Fruit fly (Drosophila melanogaster) whole organism, wandering third instar larva: Measurements from ENCODE around the gene CG42327.

Experiments
- GATAd ChIP-seq: sonication (Bioruptor generic); optimal IDR thresholded peaks from 2 replicates; lab custom pipeline; 2016; ENCODE audit warnings: missing biosample characterization, missing genetic modification characterization
- HLH106 ChIP-seq: fragments of 200-800 bp; optimal IDR thresholded peaks from 3 replicates; lab custom pipeline; 2019; ENCODE audit warnings: missing biosample characterization, mild to moderate bottlenecking, missing genetic modification characterization, moderate library complexity
- Hnf4 ChIP-seq: fragments of 200-800 bp; sonication (Bioruptor generic); optimal IDR thresholded peaks from 2 replicates; lab custom pipeline; 2016; ENCODE audit warnings: missing biosample characterization, mild to moderate bottlenecking, missing genetic modification characterization
- Hr78 ChIP-seq: fragments of >200 bp; optimal IDR thresholded peaks from 2 replicates; lab custom pipeline; 2017; ENCODE audit warnings: missing biosample characterization, missing genetic modification characterization
- Hr83 ChIP-seq: fragments of 200-300 bp; sonication (Bioruptor generic); optimal IDR thresholded peaks from 2 replicates; lab custom pipeline; 2016; ENCODE audit warnings: missing biosample characterization, mild to moderate bottlenecking, missing genetic modification characterization, moderate library complexity; ENCODE audit not compliant: poor library complexity, severe bottlenecking
- Mio ChIP-seq: sonication (Bioruptor generic); optimal IDR thresholded peaks from 2 replicates; lab custom pipeline; 2016; ENCODE audit warnings: missing biosample characterization, missing genetic modification characterization
- Myc ChIP-seq: fragments of >200 bp; optimal IDR thresholded peaks from 2 replicates; lab custom pipeline; 2017
- N ChIP-seq: fragments of >200 bp; optimal IDR thresholded peaks from 2 replicates; lab custom pipeline; 2018; ENCODE audit warnings: missing biosample characterization, missing external identifiers, missing genetic modification characterization
- OdsH ChIP-seq: fragments of 200-800 bp; sonication (Bioruptor generic); optimal IDR thresholded peaks from 2 replicates; lab custom pipeline; 2016; ENCODE audit warnings: missing biosample characterization, mild to moderate bottlenecking, missing genetic modification characterization
- Rel ChIP-seq, 2 experiments: fragments of 200-800 bp; sonication (Bioruptor generic) in 1 of 2; optimal IDR thresholded peaks; 2 replicates in 1 of 2; 3 replicates in 1 of 2; lab custom pipeline; 2016 to 2019; ENCODE audit warnings: mild to moderate bottlenecking in 2 of 2, missing biosample characterization in 2 of 2, missing genetic modification characterization in 2 of 2, moderate library complexity in 1 of 2
- Sp1 ChIP-seq: fragments of 200-800 bp; sonication (Bioruptor generic); optimal IDR thresholded peaks from 3 replicates; lab custom pipeline; 2019; ENCODE audit warnings: missing biosample characterization, mild to moderate bottlenecking, missing genetic modification characterization, moderate library complexity
- Vsx2 ChIP-seq: fragments of 200-300, 225-300 bp; sonication (Bioruptor generic); optimal IDR thresholded peaks from 2 replicates; lab custom pipeline; 2018; ENCODE audit warnings: missing biosample characterization, missing genetic modification characterization; ENCODE audit not compliant: partially characterized antibody
- br ChIP-seq: fragments of 200-800 bp; sonication (Bioruptor generic); optimal IDR thresholded peaks from 2 replicates; lab custom pipeline; 2016; ENCODE audit warnings: missing biosample characterization, missing genetic modification characterization
- brk ChIP-seq: fragments of 200-800 bp; sonication (Bioruptor generic); optimal IDR thresholded peaks from 2 replicates; lab custom pipeline; 2016; ENCODE audit warnings: missing biosample characterization, mild to moderate bottlenecking, missing genetic modification characterization
- dl ChIP-seq, 2 experiments: fragments of 175-275, 200-275 bp in 1 of 2; fragments of 200-275 bp in 1 of 2; sonication (Bioruptor generic); optimal IDR thresholded peaks; lab custom pipeline; 2018; ENCODE audit warnings: mild to moderate bottlenecking in 2 of 2, missing biosample characterization in 2 of 2, missing genetic modification characterization in 2 of 2, moderate library complexity in 2 of 2; ENCODE audit not compliant: partially characterized antibody in 2 of 2, insufficient read depth in 1 of 2
- dsf ChIP-seq: sonication (Bioruptor generic); optimal IDR thresholded peaks from 2 replicates; lab custom pipeline; 2016; ENCODE audit warnings: missing biosample characterization, missing genetic modification characterization, borderline replicate concordance
- ey ChIP-seq: fragments of 200-800 bp; sonication (Bioruptor generic); optimal IDR thresholded peaks from 2 replicates; lab custom pipeline; 2016; ENCODE audit warnings: missing biosample characterization, missing genetic modification characterization
- foxo ChIP-seq, 2 experiments: fragments of 200-800 bp; sonication (Bioruptor generic); optimal IDR thresholded peaks; 2 replicates in 1 of 2; 3 replicates in 1 of 2; lab custom pipeline; 2016 to 2017; ENCODE audit warnings: missing biosample characterization in 2 of 2, missing genetic modification characterization in 2 of 2
- fru ChIP-seq: fragments of 200-800 bp; sonication (Bioruptor generic); optimal IDR thresholded peaks from 3 replicates; lab custom pipeline; 2016; ENCODE audit warnings: missing biosample characterization, mild to moderate bottlenecking, missing genetic modification characterization
- jim ChIP-seq: fragments of 175-275, 200-325 bp; sonication (Bioruptor generic); optimal IDR thresholded peaks from 2 replicates; lab custom pipeline; 2016; ENCODE audit warnings: missing biosample characterization, mild to moderate bottlenecking, missing genetic modification characterization
- lola ChIP-seq: fragments of >200 bp; optimal IDR thresholded peaks from 2 replicates; lab custom pipeline; 2017; ENCODE audit warnings: missing biosample characterization, missing genetic modification characterization
- pan ChIP-seq: fragments of >200 bp; optimal IDR thresholded peaks from 2 replicates; lab custom pipeline; 2017
- psq ChIP-seq: fragments of 200-800 bp; sonication (Bioruptor generic); optimal IDR thresholded peaks from 3 replicates; lab custom pipeline; 2017; ENCODE audit warnings: missing biosample characterization, mild to moderate bottlenecking, missing genetic modification characterization, moderate library complexity
- rgr ChIP-seq: fragments of 200-800 bp; sonication (Bioruptor generic); optimal IDR thresholded peaks from 3 replicates; lab custom pipeline; 2016; ENCODE audit warnings: missing biosample characterization, mild to moderate bottlenecking, missing genetic modification characterization
- sage ChIP-seq: fragments of 200-800 bp; sonication (Bioruptor generic); optimal IDR thresholded peaks from 2 replicates; lab custom pipeline; 2016; ENCODE audit warnings: missing biosample characterization, mild to moderate bottlenecking, missing genetic modification characterization
- sv ChIP-seq: fragments of 200-800 bp; sonication (Bioruptor generic); optimal IDR thresholded peaks from 3 replicates; lab custom pipeline; 2016; ENCODE audit warnings: missing biosample characterization, missing genetic modification characterization
- tai ChIP-seq: sonication (Bioruptor generic); optimal IDR thresholded peaks from 2 replicates; lab custom pipeline; 2016; ENCODE audit warnings: missing biosample characterization, missing genetic modification characterization
- woc ChIP-seq: sonication (Bioruptor generic); optimal IDR thresholded peaks from 2 replicates; lab custom pipeline; 2016; ENCODE audit warnings: missing biosample characterization, mild to moderate bottlenecking, missing genetic modification characterization

Gene CG42327

DNA sequence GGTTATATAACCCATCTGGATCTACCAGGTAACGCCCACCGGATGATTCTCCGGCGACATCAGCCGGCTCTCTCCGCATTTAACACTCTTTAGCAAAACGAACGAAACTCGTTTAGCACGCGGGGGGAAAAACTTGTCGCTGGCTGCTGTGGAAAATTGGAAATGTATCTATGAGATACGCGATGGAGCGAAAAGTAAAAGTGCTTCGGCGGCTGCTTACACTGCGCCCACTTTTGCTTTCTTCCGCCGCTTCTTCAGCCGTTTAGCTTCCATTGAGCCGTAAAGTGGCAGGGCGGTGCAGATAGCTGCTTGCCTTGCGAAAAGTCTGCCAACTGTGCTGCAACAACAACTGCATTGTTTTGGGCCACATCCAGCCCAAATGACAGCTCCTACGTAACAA, 5.2 kb downstream of the CG42327 start:
- TF ChIP-seq dl (GFP tag; optimal IDR thresholded peaks at IDR 0.05; lab: Kevin White, UChicago; ENCODE audit: insufficient read depth in 1 of 2, partially characterized antibody in 2 of 2), result no peak
- no peak for TF ChIP-seq tai (GFP tag; lab: Kevin White, UChicago)
- TF ChIP-seq dsf (GFP tag; lab: Kevin White, UChicago), result no peak
- no peak for TF ChIP-seq Hr83
- no peak for TF ChIP-seq Mio (GFP tag; lab: Kevin White, UChicago)
- no peak for TF ChIP-seq Hr78 (GFP tag; lab: Kevin White, UChicago)
- no peak for TF ChIP-seq br
- TF ChIP-seq Vsx2 (GFP tag; lab: Kevin White, UChicago), result no peak
- TF ChIP-seq Myc, result no peak
- TF ChIP-seq Sp1, result no peak
- no peak for TF ChIP-seq woc (GFP tag; lab: Kevin White, UChicago)

DNA sequence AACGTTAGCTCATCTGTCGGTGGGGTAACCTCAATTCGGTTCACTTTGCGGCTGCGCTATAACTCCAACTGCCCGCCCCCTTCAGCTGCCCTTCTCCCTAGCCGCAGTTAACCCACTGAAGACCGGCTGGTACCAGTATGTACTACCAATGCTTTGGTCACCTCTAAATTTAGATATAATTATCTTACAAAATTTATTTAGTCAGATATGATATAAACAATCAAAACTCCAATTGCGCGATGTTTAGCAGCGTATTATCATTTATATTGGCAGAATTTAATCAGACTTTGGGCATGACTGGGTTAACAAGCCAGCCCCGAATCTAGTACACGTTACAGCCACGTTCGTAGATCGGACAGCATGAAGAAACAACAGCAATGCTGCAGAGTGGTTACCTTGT, 5.8 kb downstream of the CG42327 start:
- TF ChIP-seq GATAd (GFP tag; lab: Kevin White, UChicago) (no peak), fru (GFP tag; lab: Kevin White, UChicago) (peak; percentile 0)
- TF ChIP-seq, all 38 proteins: peak for 1

DNA sequence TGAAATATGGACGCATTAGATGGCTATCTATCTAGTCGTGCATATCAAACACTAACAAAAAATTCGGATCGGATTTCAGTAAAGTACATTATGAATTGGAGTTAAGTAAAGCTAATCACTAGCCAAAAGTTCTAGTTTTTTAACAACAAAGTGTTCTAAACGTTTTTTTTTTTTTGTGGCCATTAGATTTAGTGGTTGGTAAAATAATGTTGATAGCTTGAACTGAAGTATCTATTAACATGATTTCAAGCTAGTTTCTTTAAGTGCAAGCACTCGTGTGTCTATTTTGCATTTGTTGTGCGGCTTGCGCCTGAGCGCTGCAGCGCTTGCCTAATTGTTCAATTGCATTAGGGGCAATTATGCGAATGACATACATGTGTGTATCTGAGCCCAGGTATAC, 6.7 kb downstream of the CG42327 start:
- TF ChIP-seq pan (lab: Kevin White, UChicago) (no peak), Mio (GFP tag; lab: Kevin White, UChicago) (no peak), Vsx2 (GFP tag; lab: Kevin White, UChicago) (no peak), ey (no peak), br (no peak), OdsH (GFP tag; lab: Kevin White, UChicago) (no peak), Myc (no peak), dl (GFP tag; optimal IDR thresholded peaks at IDR 0.05; lab: Kevin White, UChicago; ENCODE audit: insufficient read depth in 1 of 2, partially characterized antibody in 2 of 2) (no peak), foxo (GFP tag; optimal IDR thresholded peaks at IDR 0.05; lab: Kevin White, UChicago) (no peak), Hnf4 (GFP tag; lab: Kevin White, UChicago) (no peak), jim (GFP tag; lab: Kevin White, UChicago) (no peak), sv (GFP tag; lab: Kevin White, UChicago) (no peak), tai (GFP tag; lab: Kevin White, UChicago) (no peak)

DNA sequence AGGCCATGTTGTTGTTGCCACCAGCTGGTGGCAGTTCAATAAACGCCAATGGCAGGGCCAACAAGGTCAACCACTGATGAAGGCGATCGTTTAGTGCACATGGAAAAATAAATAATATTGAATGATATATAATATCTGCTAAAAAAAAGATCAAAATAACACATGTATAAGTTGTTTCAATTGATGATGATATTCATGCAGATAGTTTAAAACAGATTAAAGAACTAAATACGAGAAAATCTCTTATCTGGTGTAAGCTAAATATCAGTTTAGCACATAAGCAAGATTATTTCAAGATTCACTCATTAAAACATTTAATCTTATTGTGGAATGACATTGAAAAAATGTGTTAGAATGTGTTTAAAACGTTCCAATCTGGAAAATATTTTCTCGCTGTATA, 7.5 kb downstream of the CG42327 start:
- TF ChIP-seq Sp1 (no peak), Vsx2 (GFP tag; lab: Kevin White, UChicago) (no peak), psq (no peak), HLH106 (tag; lab: Kevin White, UChicago) (no peak), Rel (GFP tag; optimal IDR thresholded peaks at IDR 0.05; lab: Kevin White, UChicago) (no peak), Rel (tag; optimal IDR thresholded peaks at IDR 0.05; lab: Kevin White, UChicago) (no peak), Myc (no peak), OdsH (GFP tag; lab: Kevin White, UChicago) (peak; percentile 19), Mio (GFP tag; lab: Kevin White, UChicago) (no peak), sage (GFP tag; lab: Kevin White, UChicago) (no peak), foxo (GFP tag; optimal IDR thresholded peaks at IDR 0.05; lab: Kevin White, UChicago) (peak in 1 of 2 experiments; percentile 5), dsf (GFP tag; lab: Kevin White, UChicago) (no peak), fru (GFP tag; lab: Kevin White, UChicago) (no peak), woc (GFP tag; lab: Kevin White, UChicago) (no peak), N (no peak), lola (GFP tag; lab: Kevin White, UChicago) (no peak), br (no peak), pan (lab: Kevin White, UChicago) (no peak)
- TF ChIP-seq, all 38 proteins: peak for 2

DNA sequence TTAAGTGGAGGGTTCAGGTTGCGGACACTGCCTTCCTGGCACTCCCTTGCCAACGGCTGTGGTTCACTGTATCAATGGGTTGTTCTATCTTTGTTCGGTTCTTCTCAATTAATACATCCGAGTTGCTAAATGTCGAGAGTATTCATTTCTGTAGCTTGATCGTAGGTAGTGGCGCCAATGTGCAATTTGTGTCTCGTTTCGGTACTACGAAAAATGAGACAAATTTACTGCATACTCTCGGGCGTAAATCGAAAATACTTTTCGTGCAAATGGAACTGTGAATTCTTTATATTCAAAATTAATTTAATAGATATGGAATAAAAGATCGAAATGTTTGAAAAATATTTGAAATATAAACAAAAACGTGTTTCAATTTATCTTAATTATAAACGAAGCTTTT, 9.6 kb downstream of the CG42327 start:
- TF ChIP-seq brk (GFP tag; lab: Kevin White, UChicago), result no peak
- peak; percentile 89 for TF ChIP-seq Myc
- no peak for TF ChIP-seq pan (lab: Kevin White, UChicago)
- no peak for TF ChIP-seq Mio (GFP tag; lab: Kevin White, UChicago)
- peak in 1 of 2 experiments; percentile 14 for TF ChIP-seq foxo (GFP tag; optimal IDR thresholded peaks at IDR 0.05; lab: Kevin White, UChicago)
- no peak for TF ChIP-seq sage (GFP tag; lab: Kevin White, UChicago)
- peak; percentile 10 for TF ChIP-seq rgr (GFP tag; lab: Kevin White, UChicago)
- TF ChIP-seq, all 38 proteins: peak for 3
